Worm (Caenorhabditis elegans) whole organism, L1 larva: ENCODE data around the gene unc-9.

Experiments
- C04F5.9 ChIP-seq: sonication (generic microtip); optimal IDR thresholded peaks from 2 replicates; lab custom pipeline; 2016; ENCODE audit warnings: missing genetic modification characterization, missing compliant biosample characterization
- C34B4.2 ChIP-seq: sonication (generic microtip); optimal IDR thresholded peaks from 2 replicates; lab custom pipeline; 2017; ENCODE audit warnings: mild to moderate bottlenecking, missing genetic modification characterization, missing compliant biosample characterization
- F16B12.6 ChIP-seq: fragments of 150-350 bp; optimal IDR thresholded peaks from 2 replicates; lab custom pipeline; 2014; ENCODE audit warnings: missing biosample characterization, missing genetic modification characterization
- blmp-1 ChIP-seq: fragments of 150-350 bp; optimal IDR thresholded peaks from 2 replicates; lab custom pipeline; 2014; ENCODE audit warnings: missing biosample characterization, missing genetic modification characterization
- ceh-8 ChIP-seq: fragments of 200-800 bp; sonication (Bioruptor generic); optimal IDR thresholded peaks from 2 replicates; lab custom pipeline; 2018; ENCODE audit warnings: mild to moderate bottlenecking, missing genetic modification characterization, moderate library complexity, missing compliant biosample characterization
- ceh-90 ChIP-seq: sonication (generic microtip); optimal IDR thresholded peaks from 2 replicates; lab custom pipeline; 2016; ENCODE audit warnings: missing genetic modification characterization, missing compliant biosample characterization
- ces-1 ChIP-seq: fragments of 150-350 bp; optimal IDR thresholded peaks from 2 replicates; lab custom pipeline; 2014; ENCODE audit warnings: missing biosample characterization, missing genetic modification reagents, missing genetic modification characterization
- dpl-1 ChIP-seq, 3 experiments: fragments of 150-350 bp in 2 of 3; sonication (generic microtip) in 1 of 3; optimal IDR thresholded peaks; 2 replicates each; lab custom pipeline; 2014 to 2017; ENCODE audit warnings: missing biosample characterization in 3 of 3, missing genetic modification characterization in 3 of 3, missing genetic modification reagents in 3 of 3
- dsc-1 ChIP-seq: sonication (generic microtip); optimal IDR thresholded peaks from 2 replicates; lab custom pipeline; 2016; ENCODE audit warnings: mild to moderate bottlenecking, missing genetic modification characterization, missing compliant biosample characterization
- efl-3 ChIP-seq: fragments of 200-800 bp; sonication (Bioruptor generic); optimal IDR thresholded peaks from 2 replicates; lab custom pipeline; 2018; ENCODE audit warnings: mild to moderate bottlenecking, missing genetic modification characterization, missing compliant biosample characterization
- egl-27 ChIP-seq, 2 experiments: fragments of 150-350 bp in 1 of 2; sonication (generic microtip); optimal IDR thresholded peaks; 3 replicates each; lab custom pipeline; 2017 to 2018; ENCODE audit warnings: missing biosample characterization in 2 of 2, missing genetic modification characterization in 2 of 2, missing genetic modification reagents in 2 of 2
- elt-2 ChIP-seq: sonication (generic microtip); optimal IDR thresholded peaks from 2 replicates; lab custom pipeline; 2016; ENCODE audit warnings: missing genetic modification characterization, mild to moderate bottlenecking, inconsistent platforms, missing compliant biosample characterization, missing genetic modification reagents
- elt-3 ChIP-seq, 6 experiments: fragments of 150-350 bp in 1 of 6; sonication (generic microtip); optimal IDR thresholded peaks; 2 replicates each; lab custom pipeline; 2017 to 2018; ENCODE audit warnings: missing biosample characterization in 6 of 6, missing genetic modification characterization in 6 of 6, inconsistent platforms in 1 of 6
- ets-5 ChIP-seq: fragments of 200-800 bp; sonication (Bioruptor generic); IDR thresholded peaks from 2 replicates; pipeline ENCODE4 v1.3.6; 2022; ENCODE audit warnings: missing genetic modification characterization, missing compliant biosample characterization
- fkh-4 ChIP-seq: sonication (generic microtip); optimal IDR thresholded peaks from 2 replicates; lab custom pipeline; 2016; ENCODE audit warnings: missing compliant biosample characterization, missing genetic modification characterization, borderline replicate concordance
- isw-1 ChIP-seq: fragments of 200-800 bp; sonication (Bioruptor generic); IDR thresholded peaks from 2 replicates; pipeline ENCODE4 v1.3.6; 2022; ENCODE audit warnings: missing genetic modification characterization, missing compliant biosample characterization
- lin-14 ChIP-seq: fragments of 200-800 bp; sonication (Bioruptor generic); optimal IDR thresholded peaks from 2 replicates; lab custom pipeline; 2018; ENCODE audit warnings: mild to moderate bottlenecking, missing genetic modification characterization, moderate library complexity, missing compliant biosample characterization
- lin-35 ChIP-seq, 2 experiments: fragments of 150-350 bp; optimal IDR thresholded peaks; 2 replicates each; lab custom pipeline; 2014; ENCODE audit warnings: missing biosample characterization in 2 of 2, missing genetic modification characterization in 2 of 2, missing genetic modification reagents in 2 of 2
- lin-39 ChIP-seq: fragments of 150-350 bp; optimal IDR thresholded peaks from 2 replicates; lab custom pipeline; 2014; ENCODE audit warnings: missing biosample characterization, missing genetic modification reagents, missing genetic modification characterization
- mef-2 ChIP-seq: fragments of 150-350 bp; optimal IDR thresholded peaks from 2 replicates; lab custom pipeline; 2014; ENCODE audit warnings: missing biosample characterization, missing genetic modification characterization
- nhr-11 ChIP-seq: fragments of 150-350 bp; optimal IDR thresholded peaks from 2 replicates; lab custom pipeline; 2014; ENCODE audit warnings: missing biosample characterization, missing genetic modification characterization
- nhr-19 ChIP-seq: fragments of 200-800 bp; sonication (Bioruptor generic); conservative IDR thresholded peaks from 2 replicates; pipeline ENCODE4 v1.3.6; 2022; ENCODE audit warnings: missing genetic modification characterization, missing compliant biosample characterization
- nhr-237 ChIP-seq: fragments of 150-350 bp; optimal IDR thresholded peaks from 2 replicates; lab custom pipeline; 2014; ENCODE audit warnings: missing biosample characterization, missing genetic modification characterization
- nhr-28 ChIP-seq: fragments of 150-350 bp; optimal IDR thresholded peaks from 2 replicates; lab custom pipeline; 2014; ENCODE audit warnings: missing biosample characterization, missing genetic modification characterization
- nhr-47 ChIP-seq: sonication (generic microtip); optimal IDR thresholded peaks from 2 replicates; lab custom pipeline; 2016; ENCODE audit warnings: mild to moderate bottlenecking, missing genetic modification characterization, moderate library complexity, missing compliant biosample characterization
- nhr-71 ChIP-seq: sonication (generic microtip); optimal IDR thresholded peaks from 2 replicates; lab custom pipeline; 2016; ENCODE audit warnings: mild to moderate bottlenecking, missing genetic modification characterization, moderate library complexity, missing compliant biosample characterization
- nhr-76 ChIP-seq: sonication (generic microtip); optimal IDR thresholded peaks from 2 replicates; lab custom pipeline; 2017; ENCODE audit warnings: missing biosample characterization, missing genetic modification characterization
- nhr-77 ChIP-seq: fragments of 150-350 bp; optimal IDR thresholded peaks from 2 replicates; lab custom pipeline; 2014; ENCODE audit warnings: missing biosample characterization, missing genetic modification characterization
- nhr-84 ChIP-seq: sonication (generic microtip); optimal IDR thresholded peaks from 2 replicates; lab custom pipeline; 2017; ENCODE audit warnings: missing biosample characterization, missing genetic modification characterization
- nhr-85 ChIP-seq: sonication (generic microtip); peaks from one replicate; lab custom pipeline; 2016; ENCODE audit warnings: missing genetic modification characterization, inconsistent platforms, missing compliant biosample characterization
- pag-3 ChIP-seq: sonication (generic microtip); optimal IDR thresholded peaks from 2 replicates; lab custom pipeline; 2017; ENCODE audit warnings: missing genetic modification characterization, mild to moderate bottlenecking, missing compliant biosample characterization, antibody characterized with exemption, borderline replicate concordance; ENCODE audit not compliant: insufficient read depth
- pax-3 ChIP-seq: fragments of 200-800 bp; sonication (Bioruptor generic); optimal IDR thresholded peaks from 2 replicates; lab custom pipeline; 2018; ENCODE audit warnings: mild to moderate bottlenecking, missing genetic modification characterization, moderate library complexity, missing compliant biosample characterization
- snu-23 ChIP-seq: sonication (generic microtip); optimal IDR thresholded peaks from 2 replicates; lab custom pipeline; 2016; ENCODE audit warnings: missing genetic modification characterization, missing compliant biosample characterization
- sox-4 ChIP-seq: sonication (generic microtip); optimal IDR thresholded peaks from 2 replicates; lab custom pipeline; 2016; ENCODE audit warnings: missing genetic modification characterization, missing compliant biosample characterization
- sptf-1 ChIP-seq: fragments of 150-350 bp; optimal IDR thresholded peaks from 2 replicates; lab custom pipeline; 2014; ENCODE audit warnings: missing biosample characterization, missing genetic modification characterization
- swsn-7 ChIP-seq: sonication (generic microtip); optimal IDR thresholded peaks from 2 replicates; lab custom pipeline; 2016; ENCODE audit warnings: missing genetic modification characterization, missing compliant biosample characterization
- tbx-2 ChIP-seq: sonication (generic microtip); optimal IDR thresholded peaks from 2 replicates; lab custom pipeline; 2016; ENCODE audit warnings: missing genetic modification characterization, missing compliant biosample characterization
- unc-62 ChIP-seq: fragments of 150-350 bp; optimal IDR thresholded peaks from 2 replicates; lab custom pipeline; 2014; ENCODE audit warnings: missing biosample characterization, missing genetic modification reagents, missing genetic modification characterization
- unc-98 ChIP-seq: fragments of 200-800 bp; sonication (Bioruptor generic); IDR thresholded peaks from 2 replicates; pipeline ENCODE4 v1.3.6; 2022; ENCODE audit warnings: missing genetic modification characterization, missing compliant biosample characterization
- zag-1 ChIP-seq: fragments of 150-350 bp; optimal IDR thresholded peaks from 2 replicates; lab custom pipeline; 2014; ENCODE audit warnings: missing biosample characterization, missing genetic modification characterization
- zip-4 ChIP-seq: fragments of 200-800 bp; sonication (Bioruptor generic); optimal IDR thresholded peaks from 2 replicates; lab custom pipeline; 2018; ENCODE audit warnings: mild to moderate bottlenecking, missing genetic modification characterization, moderate library complexity, missing compliant biosample characterization
- ztf-11 ChIP-seq, 2 experiments: sonication (generic microtip); optimal IDR thresholded peaks; 2 replicates each; lab custom pipeline; 2016 to 2017; ENCODE audit warnings: missing genetic modification characterization in 2 of 2, missing biosample characterization in 1 of 2, missing compliant biosample characterization in 1 of 2
- ztf-4 ChIP-seq: fragments of 150-350 bp; optimal IDR thresholded peaks from 2 replicates; lab custom pipeline; 2014; ENCODE audit warnings: missing biosample characterization, missing genetic modification characterization

unc-9 gene

DNA sequence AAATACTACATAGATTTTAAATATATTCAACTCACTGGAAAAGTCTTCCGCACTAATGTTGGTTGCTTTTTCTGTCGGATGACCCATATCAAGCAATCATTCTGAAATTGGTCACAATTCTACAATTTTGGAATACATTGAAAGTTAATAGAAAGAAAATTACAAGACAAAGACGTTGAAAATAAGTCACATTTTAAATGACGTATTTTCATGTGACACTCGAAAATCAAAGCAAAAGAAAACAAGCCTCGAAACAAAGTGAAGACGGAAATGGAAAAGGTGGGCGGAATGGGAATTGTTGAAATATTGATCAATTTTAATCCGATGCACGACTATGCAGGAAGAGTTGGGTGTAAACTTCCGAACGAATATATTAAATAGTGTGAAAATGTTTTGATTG, 31.6 kb upstream of the unc-9 start, which contains the start of gene mob-2:
Gene mob-2 (minus strand): TSS at position 101 of the 400 bp plus-strand sequence.
- TF ChIP-seq dsc-1 (peak; percentile 27), fkh-4 (tag; lab: Kevin White, UChicago) (no peak), nhr-28 (tag; lab: Kevin White, UChicago) (no peak), lin-14 (peak; percentile 18), ztf-4 (tag; lab: Kevin White, UChicago) (no peak), zip-4 (GFP tag; lab: Kevin White, UChicago) (no peak), C34B4.2 (tag; lab: Kevin White, UChicago) (no peak), nhr-85 (peak; percentile 26), nhr-19 (GFP tag; lab: Robert Waterston, UW) (no peak), blmp-1 (peak; percentile 31), mef-2 (tag; lab: Kevin White, UChicago) (no peak), F16B12.6 (tag; lab: Kevin White, UChicago) (no peak), elt-3 (tag; optimal IDR thresholded peaks at IDR 0.05; lab: Kevin White, UChicago) (no peak), swsn-7 (tag; lab: Kevin White, UChicago) (no peak), tbx-2 (tag; lab: Kevin White, UChicago) (no peak), lin-35 (GFP tag; optimal IDR thresholded peaks at IDR 0.05; lab: Kevin White, UChicago) (peak in 1 of 2 experiments; percentile 19), ets-5 (no peak), snu-23 (GFP tag; lab: Kevin White, UChicago) (peak; percentile 17), nhr-11 (no peak), nhr-71 (tag; lab: Kevin White, UChicago) (peak; percentile 26), nhr-77 (tag; lab: Kevin White, UChicago) (no peak), pax-3 (tag; lab: Kevin White, UChicago) (no peak), nhr-76 (tag; lab: Kevin White, UChicago) (no peak), dpl-1 (GFP tag; optimal IDR thresholded peaks at IDR 0.05; lab: Kevin White, UChicago) (no peak), unc-98 (GFP tag; lab: Robert Waterston, UW) (no peak), isw-1 (GFP tag; lab: Robert Waterston, UW) (no peak), lin-39 (no peak), sptf-1 (tag; lab: Kevin White, UChicago) (no peak), ceh-8 (GFP tag; lab: Kevin White, UChicago) (no peak), ces-1 (GFP tag; lab: Kevin White, UChicago) (no peak), ztf-11 (tag; optimal IDR thresholded peaks at IDR 0.05; lab: Kevin White, UChicago) (no peak), nhr-237 (tag; lab: Kevin White, UChicago) (no peak)

DNA sequence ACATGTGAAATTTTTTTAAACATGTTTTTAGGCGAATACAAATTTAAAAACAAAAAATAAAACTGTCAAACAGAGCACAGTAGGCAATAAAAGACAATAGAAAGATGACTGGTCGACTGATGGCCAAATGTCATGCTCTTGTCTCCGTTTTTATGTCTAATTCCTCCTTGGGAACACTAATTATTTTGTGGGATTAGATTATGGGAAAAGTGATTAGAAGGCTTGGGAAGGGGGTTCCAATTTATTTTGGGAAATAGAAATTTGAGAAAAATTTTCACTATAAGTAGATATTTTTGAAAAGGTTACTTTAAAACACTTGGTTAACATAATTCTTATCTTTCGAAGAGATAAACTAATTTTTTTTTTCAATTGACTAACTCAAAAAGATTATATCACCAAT, 30.8 kb upstream of the unc-9 start:
- TF ChIP-seq dpl-1 (GFP tag; optimal IDR thresholded peaks at IDR 0.05; lab: Kevin White, UChicago): no peak
- TF ChIP-seq egl-27 (tag; optimal IDR thresholded peaks at IDR 0.05; lab: Kevin White, UChicago): no peak
- TF ChIP-seq elt-2 (tag; lab: Kevin White, UChicago): no peak
- no peak for TF ChIP-seq zip-4 (GFP tag; lab: Kevin White, UChicago)
- TF ChIP-seq nhr-19 (GFP tag; lab: Robert Waterston, UW): no peak
- no peak for TF ChIP-seq nhr-84 (tag; lab: Kevin White, UChicago)
- no peak for TF ChIP-seq swsn-7 (tag; lab: Kevin White, UChicago)
- no peak for TF ChIP-seq unc-62 (GFP tag; lab: Kevin White, UChicago)
- TF ChIP-seq pag-3 (tag; lab: Kevin White, UChicago): no peak
- no peak for TF ChIP-seq zag-1 (tag; lab: Kevin White, UChicago)
- no peak for TF ChIP-seq nhr-77 (tag; lab: Kevin White, UChicago)
- TF ChIP-seq sox-4: no peak
- TF ChIP-seq nhr-85: no peak
- TF ChIP-seq ceh-90 (tag; lab: Kevin White, UChicago): no peak
- no peak for TF ChIP-seq ztf-4 (tag; lab: Kevin White, UChicago)
- no peak for TF ChIP-seq nhr-47
- no peak for TF ChIP-seq efl-3
- no peak for TF ChIP-seq C04F5.9 (tag; lab: Kevin White, UChicago)
